Worm (Caenorhabditis elegans) whole organism, mixed stage, embryonic: ENCODE data around the gene M02D8.7.

ENCODE experiments used
- blmp-1 ChIP-seq: fragments of 150-350 bp; optimal IDR thresholded peaks from 2 replicates; lab custom pipeline; 2014; ENCODE audit warnings: missing biosample characterization, missing genetic modification characterization
- ceh-39 ChIP-seq: fragments of 150-350 bp; optimal IDR thresholded peaks from 2 replicates; lab custom pipeline; 2014; ENCODE audit warnings: missing biosample characterization, missing genetic modification characterization
- cnd-1 ChIP-seq: fragments of 200-800 bp; sonication (Bioruptor generic); optimal IDR thresholded peaks from 2 replicates; lab custom pipeline; 2018; ENCODE audit warnings: mild to moderate bottlenecking, missing genetic modification characterization, missing compliant biosample characterization
- elt-1 ChIP-seq: sonication (generic microtip); optimal IDR thresholded peaks from 2 replicates; lab custom pipeline; 2017; ENCODE audit warnings: missing genetic modification characterization, mild to moderate bottlenecking, missing compliant biosample characterization, antibody characterized with exemption, moderate library complexity, borderline replicate concordance; ENCODE audit not compliant: insufficient read depth
- hlh-1 ChIP-seq: fragments of 150-350 bp; optimal IDR thresholded peaks from 2 replicates; lab custom pipeline; 2014; ENCODE audit warnings: missing biosample characterization, missing genetic modification reagents, missing genetic modification characterization
- mep-1 ChIP-seq: fragments of 150-350 bp; optimal IDR thresholded peaks from 2 replicates; lab custom pipeline; 2017; ENCODE audit warnings: missing biosample characterization, missing genetic modification reagents, missing genetic modification characterization, inconsistent platforms
- nhr-12 ChIP-seq: fragments of 150-350 bp; optimal IDR thresholded peaks from 2 replicates; lab custom pipeline; 2014; ENCODE audit warnings: missing biosample characterization, missing genetic modification characterization
- nhr-28 ChIP-seq: fragments of 150-350 bp; optimal IDR thresholded peaks from 2 replicates; lab custom pipeline; 2014; ENCODE audit warnings: missing biosample characterization, missing genetic modification characterization
- pha-4 ChIP-seq: fragments of 150-350 bp; optimal IDR thresholded peaks from 2 replicates; lab custom pipeline; 2018; ENCODE audit warnings: missing biosample characterization, missing genetic modification reagents, missing genetic modification characterization
- unc-120 ChIP-seq: sonication (generic microtip); optimal IDR thresholded peaks from 2 replicates; lab custom pipeline; 2017; ENCODE audit warnings: missing genetic modification characterization, missing compliant biosample characterization; ENCODE audit not compliant: poor library complexity, severe bottlenecking
- unc-39 ChIP-seq: fragments of 150-350 bp; optimal IDR thresholded peaks from 2 replicates; lab custom pipeline; 2014; ENCODE audit warnings: missing biosample characterization, missing genetic modification characterization
- unc-62 ChIP-seq: fragments of 150-350 bp; optimal IDR thresholded peaks from 2 replicates; lab custom pipeline; 2014; ENCODE audit warnings: missing biosample characterization, missing genetic modification reagents, missing genetic modification characterization
- zip-8 ChIP-seq: fragments of 150-350 bp; optimal IDR thresholded peaks from 2 replicates; lab custom pipeline; 2014; ENCODE audit warnings: missing biosample characterization, missing genetic modification characterization

- TF ChIP-seq unc-62 (GFP tag; lab: Kevin White, UChicago) (peak; percentile 64), elt-1 (tag; lab: Kevin White, UChicago) (no peak), hlh-1 (peak; percentile 59), zip-8 (tag; lab: Kevin White, UChicago) (no peak), pha-4 (tag; lab: Kevin White, UChicago) (no peak), blmp-1 (tag; lab: Kevin White, UChicago) (no peak), nhr-12 (no peak), cnd-1 (tag; lab: Kevin White, UChicago) (no peak), unc-39 (tag; lab: Kevin White, UChicago) (no peak), ceh-39 (tag; lab: Kevin White, UChicago) (no peak), mep-1 (tag; lab: Kevin White, UChicago) (no peak), unc-120 (tag; lab: Kevin White, UChicago) (peak; percentile 86), nhr-28 (tag; lab: Kevin White, UChicago) (no peak)
These were observed 19.0 kb downstream of the M02D8.7 start for ce11 chrX:8723840-8724239.
